Fruit fly (Drosophila melanogaster) whole organism, larva: ENCODE data around the gene Acp76A.

Experiments used
- noc ChIP-seq: fragments of 200-800 bp; sonication (Bioruptor generic); optimal IDR thresholded peaks from 3 replicates; lab custom pipeline; 2019; ENCODE audit warnings: missing biosample characterization, mild to moderate bottlenecking, missing genetic modification characterization, moderate library complexity

The Acp76A gene

dm6 chr3L:19079798-19080691, 28.2 kb upstream of the Acp76A start:
- TF ChIP-seq noc (tag; lab: Kevin White, UChicago), result peak; percentile 31

dm6 chr3L:19079067-19079466, 27.2 kb upstream of the Acp76A start:
- TF ChIP-seq noc (tag; lab: Kevin White, UChicago), result no peak

dm6 chr3L:19078444-19078843, 26.6 kb upstream of the Acp76A start:
- TF ChIP-seq noc (tag; lab: Kevin White, UChicago), result no peak

- TF ChIP-seq noc (tag; lab: Kevin White, UChicago), result no peak
These were observed 24.1 kb upstream of the Acp76A start for dm6 chr3L:19075976-19076375.

- no peak for TF ChIP-seq noc (tag; lab: Kevin White, UChicago)
These were observed 23.0 kb upstream of the Acp76A start for dm6 chr3L:19074673-19075402.

dm6 chr3L:19073909-19074239, 22.0 kb upstream of the Acp76A start:
- no peak for TF ChIP-seq noc (tag; lab: Kevin White, UChicago)

dm6 chr3L:19073029-19073908, 21.4 kb upstream of the Acp76A start:
- TF ChIP-seq noc (tag; lab: Kevin White, UChicago), result no peak

- peak; percentile 48 for TF ChIP-seq noc (tag; lab: Kevin White, UChicago)
These were observed 20.4 kb upstream of the Acp76A start for dm6 chr3L:19072177-19072603.

- no peak for TF ChIP-seq noc (tag; lab: Kevin White, UChicago)
These were observed 19.5 kb upstream of the Acp76A start for dm6 chr3L:19071173-19071844.

dm6 chr3L:19063410-19063752, 11.6 kb upstream of the Acp76A start:
- TF ChIP-seq noc (tag; lab: Kevin White, UChicago), result no peak

dm6 chr3L:19062472-19063409, 10.9 kb upstream of the Acp76A start, which contains the start of the genes Ugt316A1 and Sfxn2:
Gene Ugt316A1 (minus strand): TSS chr3L:19062816.
Gene Sfxn2 (plus strand): TSS chr3L:19063165.
- no peak for TF ChIP-seq noc (tag; lab: Kevin White, UChicago)

dm6 chr3L:19058824-19059223, 7.0 kb upstream of the Acp76A start:
- no peak for TF ChIP-seq noc (tag; lab: Kevin White, UChicago)

- TF ChIP-seq noc (tag; lab: Kevin White, UChicago), result no peak
These were observed 5.1 kb upstream of the Acp76A start for dm6 chr3L:19056857-19057324.

- TF ChIP-seq noc (tag; lab: Kevin White, UChicago), result no peak
These were observed 3.2 kb upstream of the Acp76A start for dm6 chr3L:19055064-19055463.
